Worm (Caenorhabditis elegans) whole organism, early embryonic: Measurements from ENCODE around the gene F22E5.22.
"Not testable (repeated sequence)": the region's sequence is repeated elsewhere in the genome, so short reads cannot be mapped to it uniquely, and the experiment has no call there.

Source experiments
- B0310.2 ChIP-seq: sonication (generic microtip); optimal IDR thresholded peaks from 2 replicates; lab custom pipeline; 2016; ENCODE audit warnings: mild to moderate bottlenecking, missing genetic modification characterization, missing compliant biosample characterization
- F13C5.2 ChIP-seq: sonication (generic microtip); optimal IDR thresholded peaks from 2 replicates; lab custom pipeline; 2017; ENCODE audit warnings: mild to moderate bottlenecking, missing genetic modification characterization, inconsistent platforms, missing compliant biosample characterization
- aly-1 ChIP-seq: sonication (generic microtip); optimal IDR thresholded peaks from 2 replicates; lab custom pipeline; 2016; ENCODE audit warnings: missing genetic modification characterization, missing compliant biosample characterization
- ama-1 ChIP-seq: fragments of 150-350 bp; optimal IDR thresholded peaks from 2 replicates; lab custom pipeline; 2014
- ceh-13 ChIP-seq: fragments of 200-800 bp; sonication (Bioruptor generic); optimal IDR thresholded peaks from 2 replicates; lab custom pipeline; 2018; ENCODE audit warnings: mild to moderate bottlenecking, missing genetic modification characterization, missing compliant biosample characterization
- ceh-36 ChIP-seq: sonication (generic microtip); optimal IDR thresholded peaks from 2 replicates; lab custom pipeline; 2016; ENCODE audit warnings: missing genetic modification characterization, inconsistent platforms, missing compliant biosample characterization
- ets-7 ChIP-seq: sonication (generic microtip); optimal IDR thresholded peaks from 2 replicates; lab custom pipeline; 2016; ENCODE audit warnings: missing genotype, missing genetic modification characterization, missing compliant biosample characterization
- flt-1 ChIP-seq: fragments of 200-800 bp; sonication (Bioruptor generic); IDR thresholded peaks from 2 replicates; pipeline ENCODE4 v1.3.6; 2022; ENCODE audit warnings: missing genetic modification characterization, missing compliant biosample characterization
- hmbx-1 ChIP-seq: sonication (generic microtip); optimal IDR thresholded peaks from 2 replicates; lab custom pipeline; 2016; ENCODE audit warnings: mild to moderate bottlenecking, missing genetic modification characterization, missing compliant biosample characterization
- hmg-4 ChIP-seq: fragments of 200-800 bp; sonication (Bioruptor generic); optimal IDR thresholded peaks from 2 replicates; lab custom pipeline; 2018; ENCODE audit warnings: mild to moderate bottlenecking, missing genetic modification characterization, missing compliant biosample characterization
- hnd-1 ChIP-seq: sonication (generic microtip); optimal IDR thresholded peaks from 2 replicates; lab custom pipeline; 2016; ENCODE audit warnings: missing genetic modification characterization, missing compliant biosample characterization
- pes-1 ChIP-seq: fragments of 200-800 bp; sonication (Bioruptor generic); IDR thresholded peaks from 2 replicates; pipeline ENCODE4 v1.3.6; 2022; ENCODE audit warnings: missing genetic modification reagents, missing genetic modification characterization, missing compliant biosample characterization
- scrt-1 ChIP-seq: fragments of 200-800 bp; sonication (Bioruptor generic); IDR thresholded peaks from 2 replicates; pipeline ENCODE4 v1.3.6; 2022; ENCODE audit warnings: missing genetic modification characterization, missing compliant biosample characterization
- sea-1 ChIP-seq: fragments of 200-800 bp; sonication (Bioruptor generic); conservative IDR thresholded peaks from 2 replicates; pipeline ENCODE4 v1.3.6; 2022; ENCODE audit warnings: missing genetic modification characterization, missing compliant biosample characterization
- tbx-11 ChIP-seq: fragments of 200-800 bp; sonication (Bioruptor generic); IDR thresholded peaks from 2 replicates; pipeline ENCODE4 v1.3.6; 2022; ENCODE audit warnings: missing genetic modification characterization, missing compliant biosample characterization
- tbx-37 ChIP-seq: fragments of 200-800 bp; sonication (Bioruptor generic); conservative IDR thresholded peaks from 2 replicates; pipeline ENCODE4 v1.3.6; 2022; ENCODE audit warnings: missing genetic modification reagents, missing genetic modification characterization, missing compliant biosample characterization
- tra-4 ChIP-seq: sonication (generic microtip); optimal IDR thresholded peaks from 2 replicates; lab custom pipeline; 2017; ENCODE audit warnings: missing genetic modification characterization, missing compliant biosample characterization

The F22E5.22 gene

ce11 chrII:2646756-2647155, 18.9 kb upstream of the F22E5.22 start, which contains the start of gene F22E5.12:
Gene F22E5.12, minus strand, starts transcription at chrII:2646856.
- TF ChIP-seq ceh-36; hmg-4 (GFP tag; lab: Kevin White, UChicago); flt-1: not testable (repeated sequence)

- TF ChIP-seq aly-1 (tag; lab: Kevin White, UChicago): no peak
- no peak for TF ChIP-seq B0310.2
- no peak for TF ChIP-seq tbx-37 (GFP tag; lab: Robert Waterston, UW)
- TF ChIP-seq pes-1 (GFP tag; lab: Robert Waterston, UW): no peak
- TF ChIP-seq hnd-1 (tag; lab: Kevin White, UChicago): no peak
- no peak for TF ChIP-seq flt-1
- TF ChIP-seq hmg-4 (GFP tag; lab: Kevin White, UChicago): no peak
- no peak for TF ChIP-seq hmbx-1 (tag; lab: Kevin White, UChicago)
- no peak for TF ChIP-seq sea-1 (GFP tag; lab: Robert Waterston, UW)
- TF ChIP-seq ceh-13: no peak
- TF ChIP-seq ama-1 (lab: Kevin White, UChicago): no peak
- TF ChIP-seq ets-7 (tag; lab: Kevin White, UChicago): no peak
- no peak for TF ChIP-seq tbx-11 (GFP tag; lab: Robert Waterston, UW)
- TF ChIP-seq scrt-1 (GFP tag; lab: Robert Waterston, UW): no peak
- TF ChIP-seq ceh-36: no peak
- TF ChIP-seq tra-4 (tag; lab: Kevin White, UChicago): no peak
- no peak for TF ChIP-seq F13C5.2
These were observed 16.7 kb upstream of the F22E5.22 start for ce11 chrII:2649015-2649414.

- TF ChIP-seq hmbx-1 (tag; lab: Kevin White, UChicago) (no peak), hmg-4 (GFP tag; lab: Kevin White, UChicago) (no peak), flt-1 (no peak), pes-1 (GFP tag; lab: Robert Waterston, UW) (no peak), ets-7 (tag; lab: Kevin White, UChicago) (no peak)
These were observed 16.2 kb upstream of the F22E5.22 start, which contains the start of the genes F22E5.13 and F22E5.6 for ce11 chrII:2649539-2649938. Gene F22E5.13, minus strand, starts transcription at chrII:2649639. Gene F22E5.6, plus strand, starts transcription at chrII:2649835.

ce11 chrII:2656606-2657005, 9.1 kb upstream of the F22E5.22 start, which contains the start of gene sri-47:
Gene sri-47, plus strand, starts transcription at chrII:2656906.
- no peak for TF ChIP-seq tbx-11 (GFP tag; lab: Robert Waterston, UW)
- TF ChIP-seq pes-1 (GFP tag; lab: Robert Waterston, UW): no peak
- no peak for TF ChIP-seq flt-1
- no peak for TF ChIP-seq ceh-36
- TF ChIP-seq B0310.2: no peak

- no peak for TF ChIP-seq ama-1 (lab: Kevin White, UChicago)
- no peak for TF ChIP-seq hmbx-1 (tag; lab: Kevin White, UChicago)
- no peak for TF ChIP-seq tbx-37 (GFP tag; lab: Robert Waterston, UW)
These were observed 6.3 kb upstream of the F22E5.22 start, which contains the start of gene gcy-21 for ce11 chrII:2659364-2659763. Gene gcy-21, plus strand, starts transcription at chrII:2659664.

- not testable (repeated sequence) for TF ChIP-seq scrt-1 (GFP tag; lab: Robert Waterston, UW); sea-1 (GFP tag; lab: Robert Waterston, UW); hmbx-1 (tag; lab: Kevin White, UChicago)
These were observed 625 bp upstream of the F22E5.22 start, which contains the start of gene F22E5.2 for ce11 chrII:2665081-2665480. Gene F22E5.2, plus strand, starts transcription at chrII:2665381.

ce11 chrII:2672320-2672719, 6.6 kb downstream of the F22E5.22 start, which contains the start of gene sri-57:
Gene sri-57, minus strand, starts transcription at chrII:2672420.
- TF ChIP-seq hmg-4 (GFP tag; lab: Kevin White, UChicago); tbx-11 (GFP tag; lab: Robert Waterston, UW); scrt-1 (GFP tag; lab: Robert Waterston, UW): not testable (repeated sequence)

- TF ChIP-seq ets-7, hmbx-1, tra-4 (tag; lab: Kevin White, UChicago): not testable (repeated sequence)
These were observed 7.8 kb downstream of the F22E5.22 start, which contains the start of the genes F22E5.20 and F22E5.1 for ce11 chrII:2673534-2673933. Gene F22E5.20, minus strand, starts transcription at chrII:2673634. Gene F22E5.1, plus strand, starts transcription at chrII:2673775.

ce11 chrII:2677534-2678168, 11.9 kb downstream of the F22E5.22 start, which contains the start of gene F22E5.17:
Gene F22E5.17, plus strand, starts transcription at chrII:2678041.
- TF ChIP-seq tbx-37 (GFP tag; lab: Robert Waterston, UW) (no peak), tra-4 (tag; lab: Kevin White, UChicago) (no peak), ets-7 (tag; lab: Kevin White, UChicago) (no peak)
